Worm (Caenorhabditis elegans) whole organism, late embryonic: ENCODE measurements around the gene lin-18.

Source experiments
- K02D7.2 ChIP-seq: sonication (generic microtip); optimal IDR thresholded peaks from 2 replicates; lab custom pipeline; 2017; ENCODE audit warnings: mild to moderate bottlenecking, missing genetic modification characterization, missing compliant biosample characterization
- ceh-14 ChIP-seq: sonication (generic microtip); optimal IDR thresholded peaks from 2 replicates; lab custom pipeline; 2016; ENCODE audit warnings: missing genotype, missing genetic modification characterization, missing compliant biosample characterization
- ceh-22 ChIP-seq: sonication (generic microtip); optimal IDR thresholded peaks from 2 replicates; lab custom pipeline; 2017; ENCODE audit warnings: missing biosample characterization, missing genetic modification characterization
- ceh-31 ChIP-seq: sonication (generic microtip); optimal IDR thresholded peaks from 2 replicates; lab custom pipeline; 2016; ENCODE audit warnings: missing genetic modification characterization, missing compliant biosample characterization
- ceh-9 ChIP-seq: sonication (generic microtip); optimal IDR thresholded peaks from 2 replicates; lab custom pipeline; 2016; ENCODE audit warnings: mild to moderate bottlenecking, missing genetic modification characterization, inconsistent platforms, missing compliant biosample characterization
- elt-4 ChIP-seq: sonication (generic microtip); optimal IDR thresholded peaks from 2 replicates; lab custom pipeline; 2016; ENCODE audit warnings: missing genetic modification characterization, missing compliant biosample characterization
- hlh-30 ChIP-seq: sonication (generic microtip); optimal IDR thresholded peaks from 2 replicates; lab custom pipeline; 2017; ENCODE audit warnings: antibody characterized with exemption, missing genetic modification characterization, missing compliant biosample characterization; ENCODE audit not compliant: insufficient read depth
- nhr-11 ChIP-seq: fragments of 150-350 bp; optimal IDR thresholded peaks from 2 replicates; lab custom pipeline; 2014; ENCODE audit warnings: missing biosample characterization, missing genetic modification characterization
- pat-9 ChIP-seq: fragments of 200-800 bp; sonication (Bioruptor generic); optimal IDR thresholded peaks from 2 replicates; lab custom pipeline; 2018; ENCODE audit warnings: mild to moderate bottlenecking, missing genetic modification characterization, moderate library complexity, missing compliant biosample characterization
- pha-2 ChIP-seq: sonication (generic microtip); optimal IDR thresholded peaks from 2 replicates; lab custom pipeline; 2017; ENCODE audit warnings: mild to moderate bottlenecking, missing genetic modification characterization, missing compliant biosample characterization
- pha-4 ChIP-seq: fragments of 150-350 bp; optimal IDR thresholded peaks from 2 replicates; lab custom pipeline; 2018; ENCODE audit warnings: missing biosample characterization, missing genetic modification reagents, missing genetic modification characterization
- sox-2 ChIP-seq: fragments of 200-800 bp; sonication (Bioruptor generic); IDR thresholded peaks from 2 replicates; pipeline ENCODE4 v1.3.6; 2022; ENCODE audit warnings: missing genetic modification reagents, missing genetic modification characterization, missing compliant biosample characterization
- tbx-2 ChIP-seq: sonication (generic microtip); optimal IDR thresholded peaks from 2 replicates; lab custom pipeline; 2016; ENCODE audit warnings: missing genetic modification characterization, missing compliant biosample characterization

DNA sequence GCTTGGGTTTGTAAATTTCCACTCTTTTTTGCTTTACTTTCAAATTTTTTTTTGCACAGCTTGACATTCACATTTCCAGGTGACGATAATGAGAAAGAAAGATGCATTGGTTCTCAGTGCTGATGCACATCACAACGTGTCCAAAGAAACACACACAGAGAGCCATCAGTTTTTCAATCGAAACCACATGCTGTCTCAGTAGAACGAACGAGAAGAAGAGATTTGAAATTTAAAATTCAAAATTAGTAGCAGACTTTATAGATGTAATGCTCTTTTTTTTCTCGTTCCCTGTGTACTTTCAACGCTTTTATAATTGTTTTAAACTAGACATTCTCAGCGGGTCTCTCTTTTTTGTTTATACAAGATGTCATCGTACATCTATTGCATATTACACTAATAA lies 20.9 kb upstream of the lin-18 start:
- TF ChIP-seq pha-4 (no peak), pat-9 (no peak), tbx-2 (tag; lab: Kevin White, UChicago) (no peak), nhr-11 (tag; lab: Kevin White, UChicago) (no peak), sox-2 (GFP tag; lab: Robert Waterston, UW) (no peak), ceh-22 (tag; lab: Kevin White, UChicago) (no peak), ceh-14 (no peak), ceh-9 (tag; lab: Kevin White, UChicago) (no peak), elt-4 (tag; lab: Kevin White, UChicago) (no peak), K02D7.2 (tag; lab: Kevin White, UChicago) (no peak), pha-2 (no peak), ceh-31 (tag; lab: Kevin White, UChicago) (no peak), hlh-30 (tag; lab: Kevin White, UChicago) (no peak)
